Worm (Caenorhabditis elegans): ENCODE results near the gene fdgt-2.

Gene fdgt-2

ce11 chrII:8442176-8442575 lies 24.8 kb downstream of the fdgt-2 start (continued):
- TF ChIP-seq nhr-67 (tag; optimal IDR thresholded peaks at IDR 0.05), result no peak
- TF ChIP-seq ceh-16 (tag; optimal IDR thresholded peaks at IDR 0.05), result no peak
- TF ChIP-seq elt-2 (tag; optimal IDR thresholded peaks at IDR 0.05), result peak; percentile 19
- TF ChIP-seq nhr-43 (tag; optimal IDR thresholded peaks at IDR 0.05; ENCODE audit: poor library complexity, severe bottlenecking), result peak; percentile 78
- TF ChIP-seq mdl-1 (tag; optimal IDR thresholded peaks at IDR 0.05), result no peak
- no peak for TF ChIP-seq jun-1 (tag; optimal IDR thresholded peaks at IDR 0.05)
- no peak for TF ChIP-seq sea-2 (GFP tag; optimal IDR thresholded peaks at IDR 0.05)
- peak; percentile 7 for TF ChIP-seq R02D3.7 (tag; optimal IDR thresholded peaks at IDR 0.05)
- TF ChIP-seq nhr-25 (tag; optimal IDR thresholded peaks at IDR 0.05), result peak; percentile 27
- no peak for TF ChIP-seq egl-5 (tag; optimal IDR thresholded peaks at IDR 0.05)

ce11 chrII:8442717-8443223 lies 25.4 kb downstream of the fdgt-2 start, which contains the start of gene eif-3.G:
Gene eif-3.G (plus strand): TSS chrII:8442767.
- TF ChIP-seq nhr-43 (tag; optimal IDR thresholded peaks at IDR 0.05; ENCODE audit: poor library complexity, severe bottlenecking) (no peak), lin-15B (tag; optimal IDR thresholded peaks at IDR 0.05) (no peak), hmg-11 (tag; optimal IDR thresholded peaks at IDR 0.05) (no peak), nhr-11 (tag; optimal IDR thresholded peaks at IDR 0.05) (no peak), ztf-11 (tag; optimal IDR thresholded peaks at IDR 0.05) (no peak), nhr-28 (tag; optimal IDR thresholded peaks at IDR 0.05) (no peak), jun-1 (tag; optimal IDR thresholded peaks at IDR 0.05) (no peak), eor-1 (tag; optimal IDR thresholded peaks at IDR 0.05) (no peak), unc-62 (GFP tag; optimal IDR thresholded peaks at IDR 0.05) (no peak), aly-2 (tag; optimal IDR thresholded peaks at IDR 0.05) (no peak), fkh-10 (GFP tag; optimal IDR thresholded peaks at IDR 0.05) (no peak), elt-2 (tag; optimal IDR thresholded peaks at IDR 0.05) (no peak)

- TF ChIP-seq ztf-4 (tag; optimal IDR thresholded peaks at IDR 0.05), result no peak
- no peak for TF ChIP-seq mml-1 (tag; optimal IDR thresholded peaks at IDR 0.05)
- TF ChIP-seq ceh-9 (tag; optimal IDR thresholded peaks at IDR 0.05), result no peak
- TF ChIP-seq nhr-237 (tag; optimal IDR thresholded peaks at IDR 0.05), result no peak
- no peak for TF ChIP-seq ztf-11 (tag; optimal IDR thresholded peaks at IDR 0.05)
- no peak for TF ChIP-seq nhr-67 (tag; optimal IDR thresholded peaks at IDR 0.05)
- TF ChIP-seq unc-62 (GFP tag; optimal IDR thresholded peaks at IDR 0.05), result no peak
- no peak for TF ChIP-seq hmg-11 (tag; optimal IDR thresholded peaks at IDR 0.05)
- no peak for TF ChIP-seq skn-1 (tag; optimal IDR thresholded peaks at IDR 0.05)
- no peak for TF ChIP-seq nhr-25 (tag; optimal IDR thresholded peaks at IDR 0.05)
- TF ChIP-seq ceh-16 (tag; optimal IDR thresholded peaks at IDR 0.05), result no peak
- no peak for TF ChIP-seq pha-4 (tag; optimal IDR thresholded peaks at IDR 0.05)
- no peak for TF ChIP-seq elt-3 (tag; optimal IDR thresholded peaks at IDR 0.05)
- TF ChIP-seq eor-1 (tag; optimal IDR thresholded peaks at IDR 0.05), result no peak
- no peak for TF ChIP-seq ceh-28 (tag; optimal IDR thresholded peaks at IDR 0.05)
Measured at ce11 chrII:8444007-8444406, 26.6 kb downstream of the fdgt-2 start, which contains the start of gene evl-20. Gene evl-20 (plus strand): TSS chrII:8444307.

- TF ChIP-seq ceh-9 (tag; optimal IDR thresholded peaks at IDR 0.05) (no peak), zag-1 (tag; optimal IDR thresholded peaks at IDR 0.05) (no peak), mdl-1 (tag; optimal IDR thresholded peaks at IDR 0.05) (no peak)
Measured at ce11 chrII:8446731-8447130, 29.3 kb downstream of the fdgt-2 start, which contains the start of gene cut-3. Gene cut-3 (minus strand): TSS chrII:8446831.

- peak; percentile 30 for TF ChIP-seq pqm-1 (tag; optimal IDR thresholded peaks at IDR 0.05)
- TF ChIP-seq skn-1 (tag; optimal IDR thresholded peaks at IDR 0.05), result no peak
- TF ChIP-seq ceh-28 (tag; optimal IDR thresholded peaks at IDR 0.05), result no peak
- peak; percentile 12 for TF ChIP-seq jun-1 (tag; optimal IDR thresholded peaks at IDR 0.05)
- peak; percentile 55 for TF ChIP-seq pha-4 (tag; optimal IDR thresholded peaks at IDR 0.05)
Measured at ce11 chrII:8449660-8450118, 32.3 kb downstream of the fdgt-2 start, which contains the start of gene F22B5.4. Gene F22B5.4 (plus strand): TSS chrII:8449710.

- TF ChIP-seq eor-1 (tag; optimal IDR thresholded peaks at IDR 0.05) (no peak), pha-4 (tag; optimal IDR thresholded peaks at IDR 0.05) (peak; percentile 10), tbx-2 (tag; optimal IDR thresholded peaks at IDR 0.05) (no peak), nfya-1 (tag; optimal IDR thresholded peaks at IDR 0.05; ENCODE audit: insufficient read depth) (no peak)
Measured at ce11 chrII:8450750-8451149, 33.3 kb downstream of the fdgt-2 start.

All from whole organism, L3 larva.